Worm (Caenorhabditis elegans) whole organism, midembryonic: ENCODE measurements around the gene rec-8.

Experiments used
- T22C8.4 ChIP-seq: fragments of 200-800 bp; sonication (Bioruptor generic); IDR thresholded peaks from 2 replicates; pipeline ENCODE4 v1.3.6; 2022; ENCODE audit warnings: missing genetic modification characterization, missing compliant biosample characterization
- cog-1 ChIP-seq: sonication (generic microtip); optimal IDR thresholded peaks from 2 replicates; lab custom pipeline; 2016; ENCODE audit warnings: missing genetic modification characterization, missing compliant biosample characterization
- flt-1 ChIP-seq: fragments of 200-800 bp; sonication (Bioruptor generic); IDR thresholded peaks from 2 replicates; pipeline ENCODE4 v1.3.6; 2022; ENCODE audit warnings: missing genetic modification characterization, missing compliant biosample characterization
- klf-2 ChIP-seq: fragments of 200-800 bp; sonication (Bioruptor generic); conservative IDR thresholded peaks from 2 replicates; pipeline ENCODE4 v1.3.6; 2022; ENCODE audit warnings: missing genetic modification reagents, missing genetic modification characterization, missing compliant biosample characterization
- med-1 ChIP-seq: sonication (generic microtip); optimal IDR thresholded peaks from 2 replicates; lab custom pipeline; 2017; ENCODE audit warnings: missing genetic modification characterization, mild to moderate bottlenecking, missing compliant biosample characterization, antibody characterized with exemption, missing genetic modification reagents; ENCODE audit not compliant: insufficient read depth
- ref-1 ChIP-seq: fragments of 200-800 bp; sonication (Bioruptor generic); conservative IDR thresholded peaks from 2 replicates; pipeline ENCODE4 v1.3.6; 2022; ENCODE audit warnings: missing genetic modification reagents, missing genetic modification characterization, missing compliant biosample characterization
- tab-1 ChIP-seq: fragments of 200-800 bp; sonication (Bioruptor generic); IDR thresholded peaks from 2 replicates; pipeline ENCODE4 v1.3.6; 2022; ENCODE audit warnings: missing genetic modification characterization, missing compliant biosample characterization
- ztf-23 ChIP-seq: fragments of 200-800 bp; sonication (Bioruptor generic); IDR thresholded peaks from 2 replicates; pipeline ENCODE4 v1.3.6; 2022; ENCODE audit warnings: missing genetic modification reagents, missing genetic modification characterization, missing compliant biosample characterization
- ztf-29 ChIP-seq: fragments of 200-800 bp; sonication (Bioruptor generic); IDR thresholded peaks from 2 replicates; pipeline ENCODE4 v1.3.6; 2022; ENCODE audit warnings: missing genetic modification reagents, missing genetic modification characterization, missing compliant biosample characterization

- TF ChIP-seq T22C8.4 (GFP tag; lab: Robert Waterston, UW), result no peak
- TF ChIP-seq klf-2 (GFP tag; lab: Robert Waterston, UW), result no peak
- TF ChIP-seq ztf-29 (GFP tag; lab: Robert Waterston, UW), result no peak
- TF ChIP-seq tab-1, result no peak
- TF ChIP-seq flt-1, result no peak
- no peak for TF ChIP-seq cog-1 (tag; lab: Kevin White, UChicago)
- TF ChIP-seq med-1, result no peak
- TF ChIP-seq ref-1 (GFP tag; lab: Robert Waterston, UW), result no peak
- TF ChIP-seq ztf-23 (GFP tag; lab: Robert Waterston, UW), result no peak
Observed at ce11 chrIV:13347232-13347715, 5.7 kb downstream of the rec-8 start, which contains the start of gene W02A2.9.
